Fruit fly (Drosophila melanogaster) whole organism, prepupa: ENCODE data around the gene smid.
A peak's percentile ranks its signal among the peaks of the same experiment; 100 is the strongest.

ENCODE experiments used
- Blimp-1 ChIP-seq: fragments of 200-800 bp; sonication (Bioruptor generic); optimal IDR thresholded peaks from 3 replicates; lab custom pipeline; 2017; ENCODE audit warnings: missing biosample characterization, missing genetic modification characterization, mild to moderate bottlenecking, moderate library complexity, missing genetic modification reagents
- CG10669 ChIP-seq: fragments of 200-800 bp; sonication (Bioruptor generic); optimal IDR thresholded peaks from 3 replicates; lab custom pipeline; 2018; ENCODE audit warnings: missing biosample characterization, mild to moderate bottlenecking, missing genetic modification characterization, moderate library complexity
- CG11902 ChIP-seq: fragments of 200-800 bp; sonication (Bioruptor generic); optimal IDR thresholded peaks from 3 replicates; lab custom pipeline; 2016; ENCODE audit warnings: missing biosample characterization, missing genetic modification characterization
- CG15336 ChIP-seq: fragments of 200-800 bp; sonication (Bioruptor generic); IDR thresholded peaks from 2 replicates; pipeline ENCODE4 v1.3.6; 2022; ENCODE audit warnings: missing biosample characterization, missing genetic modification characterization
- CG16779 ChIP-seq: fragments of 200-800 bp; sonication (Bioruptor generic); optimal IDR thresholded peaks from 3 replicates; lab custom pipeline; 2017; ENCODE audit warnings: missing biosample characterization, mild to moderate bottlenecking, missing genetic modification characterization
- CG3032 ChIP-seq: fragments of 200-800 bp; optimal IDR thresholded peaks from 2 replicates; lab custom pipeline; 2019; ENCODE audit warnings: missing biosample characterization, mild to moderate bottlenecking, missing genetic modification characterization, moderate library complexity
- CG31627 ChIP-seq: fragments of 200-800 bp; sonication (Bioruptor generic); optimal IDR thresholded peaks from 3 replicates; lab custom pipeline; 2016; ENCODE audit warnings: missing biosample characterization, missing genetic modification characterization
- CG32006 ChIP-seq: fragments of 200-800 bp; sonication (Bioruptor generic); optimal IDR thresholded peaks from 3 replicates; lab custom pipeline; 2017; ENCODE audit warnings: missing biosample characterization, mild to moderate bottlenecking, missing genetic modification characterization
- CG3919 ChIP-seq: fragments of 200-800 bp; sonication (Bioruptor generic); optimal IDR thresholded peaks from 3 replicates; lab custom pipeline; 2016; ENCODE audit warnings: missing biosample characterization, missing genetic modification characterization
- CG4318 ChIP-seq: fragments of 200-800 bp; sonication (Bioruptor generic); optimal IDR thresholded peaks from 3 replicates; lab custom pipeline; 2017; ENCODE audit warnings: missing biosample characterization, mild to moderate bottlenecking, missing genetic modification characterization
- CG6163 ChIP-seq: fragments of 200-800 bp; sonication (Bioruptor generic); IDR thresholded peaks from 3 replicates; pipeline ENCODE4 v1.3.6; 2022; ENCODE audit warnings: missing biosample characterization, missing genetic modification characterization
- CG6792 ChIP-seq: fragments of 200-800 bp; sonication (Bioruptor generic); optimal IDR thresholded peaks from 3 replicates; lab custom pipeline; 2016; ENCODE audit warnings: missing biosample characterization, missing genetic modification characterization
- CG6808 ChIP-seq: fragments of 200-800 bp; sonication (Bioruptor generic); optimal IDR thresholded peaks from 3 replicates; lab custom pipeline; 2017; ENCODE audit warnings: missing biosample characterization, missing genetic modification characterization, mild to moderate bottlenecking, moderate library complexity, missing genetic modification reagents
- CG6854 ChIP-seq: fragments of 200-800 bp; sonication (Bioruptor generic); optimal IDR thresholded peaks from 2 replicates; lab custom pipeline; 2017; ENCODE audit warnings: missing biosample characterization, mild to moderate bottlenecking, missing genetic modification characterization
- CG7368 ChIP-seq: fragments of 200-800 bp; sonication (Bioruptor generic); optimal IDR thresholded peaks from 3 replicates; lab custom pipeline; 2016; ENCODE audit warnings: missing biosample characterization, missing genetic modification characterization
- CG8119 ChIP-seq: fragments of 200-800 bp; sonication (Bioruptor generic); IDR thresholded peaks from 3 replicates; pipeline ENCODE4 v1.3.6; 2022; ENCODE audit warnings: missing biosample characterization, missing genetic modification characterization
- CG8319 ChIP-seq: fragments of 200-800 bp; sonication (Bioruptor generic); optimal IDR thresholded peaks from 3 replicates; lab custom pipeline; 2016; ENCODE audit warnings: missing biosample characterization, missing genetic modification characterization
- CG9139 ChIP-seq: fragments of 200-800 bp; sonication (Bioruptor generic); optimal IDR thresholded peaks from 3 replicates; lab custom pipeline; 2017; ENCODE audit warnings: missing biosample characterization, mild to moderate bottlenecking, missing genetic modification characterization
- Eip75B ChIP-seq: fragments of 200-800 bp; sonication (Bioruptor generic); optimal IDR thresholded peaks from 3 replicates; lab custom pipeline; 2016; ENCODE audit warnings: missing biosample characterization, missing genetic modification characterization
- Eip78C ChIP-seq: fragments of 200-800 bp; sonication (Bioruptor generic); peaks from one replicate; lab custom pipeline; 2016; ENCODE audit warnings: missing biosample characterization, missing genetic modification characterization
- Eip93F ChIP-seq: fragments of 200-800 bp; sonication (Bioruptor generic); optimal IDR thresholded peaks from 2 replicates; lab custom pipeline; 2016; ENCODE audit warnings: missing biosample characterization, mild to moderate bottlenecking, missing genetic modification characterization
- Ets96B ChIP-seq: fragments of 200-800 bp; optimal IDR thresholded peaks from 2 replicates; lab custom pipeline; 2019; ENCODE audit warnings: missing biosample characterization, mild to moderate bottlenecking, missing genetic modification characterization, moderate library complexity
- Gug ChIP-seq: fragments of 200-800 bp; sonication (Bioruptor generic); IDR thresholded peaks from 2 replicates; pipeline ENCODE4 v1.3.6; 2022; ENCODE audit warnings: missing biosample characterization, missing genetic modification characterization
- Hr38 ChIP-seq: sonication (Bioruptor generic); optimal IDR thresholded peaks from 2 replicates; lab custom pipeline; 2016; ENCODE audit warnings: missing biosample characterization, missing genetic modification characterization
- Hr4 ChIP-seq: fragments of 200-800 bp; sonication (Bioruptor generic); optimal IDR thresholded peaks from 3 replicates; lab custom pipeline; 2016; ENCODE audit warnings: missing biosample characterization, missing genetic modification characterization
- Lpt ChIP-seq: fragments of 200-800 bp; sonication (Bioruptor generic); optimal IDR thresholded peaks from 3 replicates; lab custom pipeline; 2016; ENCODE audit warnings: missing biosample characterization, missing genetic modification characterization
- Met ChIP-seq: fragments of 200-800 bp; sonication (Bioruptor generic); optimal IDR thresholded peaks from 3 replicates; lab custom pipeline; 2016; ENCODE audit warnings: missing biosample characterization, missing genetic modification characterization
- OdsH ChIP-seq: fragments of 200-800 bp; sonication (Bioruptor generic); optimal IDR thresholded peaks from 3 replicates; lab custom pipeline; 2016; ENCODE audit warnings: missing biosample characterization, missing genetic modification characterization
- Smox ChIP-seq: fragments of 200-800 bp; sonication (Bioruptor generic); optimal IDR thresholded peaks from 3 replicates; lab custom pipeline; 2016; ENCODE audit warnings: missing biosample characterization, missing genetic modification characterization
- Sox102F ChIP-seq: fragments of 200-800 bp; sonication (Bioruptor generic); optimal IDR thresholded peaks from 2 replicates; lab custom pipeline; 2016; ENCODE audit warnings: missing biosample characterization, mild to moderate bottlenecking, missing genetic modification characterization
- Sox14 ChIP-seq: fragments of 200-800 bp; sonication (Bioruptor generic); optimal IDR thresholded peaks from 3 replicates; lab custom pipeline; 2016; ENCODE audit warnings: missing biosample characterization, missing genetic modification characterization
- Sox15 ChIP-seq: fragments of 200-800 bp; sonication (Bioruptor generic); optimal IDR thresholded peaks from 3 replicates; lab custom pipeline; 2016; ENCODE audit warnings: missing biosample characterization, missing genetic modification characterization
- acj6 ChIP-seq: fragments of 200-800 bp; sonication (Bioruptor generic); optimal IDR thresholded peaks from 3 replicates; lab custom pipeline; 2016; ENCODE audit warnings: missing biosample characterization, missing genetic modification characterization
- cyc ChIP-seq: fragments of 200-800 bp; sonication (Bioruptor generic); optimal IDR thresholded peaks from 3 replicates; lab custom pipeline; 2016; ENCODE audit warnings: missing biosample characterization, missing genetic modification characterization
- dac ChIP-seq: fragments of 200-800 bp; sonication (Bioruptor generic); optimal IDR thresholded peaks from 2 replicates; lab custom pipeline; 2017; ENCODE audit warnings: missing biosample characterization, mild to moderate bottlenecking, missing genetic modification characterization
- dsx ChIP-seq: fragments of 200-800 bp; optimal IDR thresholded peaks from 3 replicates; lab custom pipeline; 2019; ENCODE audit warnings: missing biosample characterization, mild to moderate bottlenecking, missing genetic modification characterization, moderate library complexity; ENCODE audit not compliant: poor library complexity, severe bottlenecking
- eg ChIP-seq: fragments of 200-800 bp; sonication (Bioruptor generic); IDR thresholded peaks from 3 replicates; pipeline ENCODE4 v1.3.6; 2022; ENCODE audit warnings: missing biosample characterization, missing genetic modification characterization
- fd59A ChIP-seq: fragments of 200-800 bp; sonication (Bioruptor generic); optimal IDR thresholded peaks from 2 replicates; lab custom pipeline; 2017; ENCODE audit warnings: missing biosample characterization, mild to moderate bottlenecking, missing genetic modification characterization, missing genetic modification reagents
- fkh ChIP-seq: fragments of 200-800 bp; sonication (Bioruptor generic); optimal IDR thresholded peaks from 3 replicates; lab custom pipeline; 2017; ENCODE audit warnings: missing biosample characterization, mild to moderate bottlenecking, missing genetic modification characterization, moderate library complexity
- lz ChIP-seq: fragments of 200-800 bp; sonication (Bioruptor generic); optimal IDR thresholded peaks from 3 replicates; lab custom pipeline; 2016; ENCODE audit warnings: missing biosample characterization, missing genetic modification characterization
- net ChIP-seq: fragments of 200-800 bp; sonication (Bioruptor generic); optimal IDR thresholded peaks from 3 replicates; lab custom pipeline; 2016; ENCODE audit warnings: missing biosample characterization, missing genetic modification characterization
- pdm3 ChIP-seq: fragments of 200-800 bp; sonication (Bioruptor generic); optimal IDR thresholded peaks from 3 replicates; lab custom pipeline; 2016; ENCODE audit warnings: missing biosample characterization, missing genetic modification characterization
- salr ChIP-seq, 2 experiments: fragments of 200-800 bp; sonication (Bioruptor generic); optimal IDR thresholded peaks; 3 replicates each; lab custom pipeline; 2016 to 2018; ENCODE audit warnings: missing biosample characterization in 2 of 2, missing genetic modification characterization in 2 of 2, mild to moderate bottlenecking in 1 of 2
- spab ChIP-seq: fragments of 200-800 bp; sonication (Bioruptor generic); optimal IDR thresholded peaks from 2 replicates; lab custom pipeline; 2017; ENCODE audit warnings: missing biosample characterization, mild to moderate bottlenecking, missing genetic modification characterization, missing genetic modification reagents
- svp ChIP-seq: fragments of 200-800 bp; sonication (Bioruptor generic); peaks from one replicate; lab custom pipeline; 2016; ENCODE audit warnings: missing biosample characterization, missing genetic modification characterization
- topi ChIP-seq: fragments of 200-800 bp; sonication (Bioruptor generic); optimal IDR thresholded peaks from 3 replicates; lab custom pipeline; 2016; ENCODE audit warnings: missing biosample characterization, missing genetic modification characterization
- vri ChIP-seq: fragments of 200-800 bp; sonication (Bioruptor generic); optimal IDR thresholded peaks from 3 replicates; lab custom pipeline; 2016; ENCODE audit warnings: missing biosample characterization, mild to moderate bottlenecking, missing genetic modification characterization

The smid gene

dm6 chr3L:7432265-7432664 lies 50.9 kb downstream of the smid start:
- TF ChIP-seq svp (GFP tag; lab: Kevin White, UChicago) (peak; percentile 19), cyc (GFP tag; lab: Kevin White, UChicago) (no peak), CG3032 (tag; lab: Kevin White, UChicago) (no peak)

dm6 chr3L:7432811-7433324 lies 51.5 kb downstream of the smid start:
- TF ChIP-seq CG6163 (GFP tag; lab: Robert Waterston, UW) (no peak), vri (peak; percentile 2), Eip78C (peak; percentile 70)

dm6 chr3L:7433325-7433827 lies 52.0 kb downstream of the smid start:
- TF ChIP-seq dac (GFP tag; lab: Kevin White, UChicago) = peak; percentile 24
- TF ChIP-seq svp (GFP tag; lab: Kevin White, UChicago) = no peak
- TF ChIP-seq CG15336 = no peak; the same call in none of the 2 replicates
- no peak for TF ChIP-seq CG7368 (GFP tag; lab: Kevin White, UChicago)
- TF ChIP-seq CG3032 (tag; lab: Kevin White, UChicago) = peak; percentile 40
- no peak for TF ChIP-seq Hr4 (GFP tag; lab: Kevin White, UChicago)
- TF ChIP-seq net (GFP tag; lab: Kevin White, UChicago) = peak; percentile 25
- peak; percentile 78 for TF ChIP-seq eg (GFP tag; lab: Robert Waterston, UW)
- no peak for TF ChIP-seq cyc (GFP tag; lab: Kevin White, UChicago)
- TF ChIP-seq CG3919 = no peak
- peak; percentile 68 for TF ChIP-seq Gug (GFP tag; lab: Robert Waterston, UW)
- peak; percentile 8 for TF ChIP-seq CG16779 (tag; lab: Kevin White, UChicago)
- TF ChIP-seq Sox15 = no peak
- TF ChIP-seq CG9139 (GFP tag; lab: Kevin White, UChicago) = peak; percentile 42
- no peak for TF ChIP-seq vri
- TF ChIP-seq lz (GFP tag; lab: Kevin White, UChicago) = no peak
- TF ChIP-seq pdm3 (GFP tag; lab: Kevin White, UChicago) = no peak
- no peak for TF ChIP-seq Met (GFP tag; lab: Kevin White, UChicago)
- TF ChIP-seq Smox (GFP tag; lab: Kevin White, UChicago) = no peak
- TF ChIP-seq acj6 (GFP tag; lab: Kevin White, UChicago) = no peak
- TF ChIP-seq Hr38 = no peak
- no peak for TF ChIP-seq CG6792 (GFP tag; lab: Kevin White, UChicago)
- TF ChIP-seq Blimp-1 (GFP tag; lab: Kevin White, UChicago) = no peak
- peak; percentile 48; the same call in 2 of the 3 replicates for TF ChIP-seq CG8119 (GFP tag; lab: Robert Waterston, UW)
- no peak for TF ChIP-seq Eip93F (GFP tag; lab: Kevin White, UChicago)
- peak; percentile 23 for TF ChIP-seq CG10669 (GFP tag; lab: Kevin White, UChicago)
- no peak for TF ChIP-seq CG6854 (GFP tag; lab: Kevin White, UChicago)
- TF ChIP-seq CG6163 (GFP tag; lab: Robert Waterston, UW) = peak; percentile 78
- TF ChIP-seq spab (GFP tag; lab: Kevin White, UChicago) = peak; percentile 22
- peak; percentile 47 for TF ChIP-seq Ets96B
- peak; percentile 13 to 46 for TF ChIP-seq salr (GFP tag; optimal IDR thresholded peaks at IDR 0.05; lab: Kevin White, UChicago)
- no peak for TF ChIP-seq Sox102F (GFP tag; lab: Kevin White, UChicago)
- no peak for TF ChIP-seq CG11902 (GFP tag; lab: Kevin White, UChicago)
- TF ChIP-seq Lpt (GFP tag; lab: Kevin White, UChicago) = peak; percentile 44
- peak; percentile 14 for TF ChIP-seq fkh (GFP tag; lab: Kevin White, UChicago)
- TF ChIP-seq fd59A (GFP tag; lab: Kevin White, UChicago) = peak; percentile 27
- TF ChIP-seq CG31627 (GFP tag; lab: Kevin White, UChicago) = no peak
- no peak for TF ChIP-seq CG8319
- TF ChIP-seq Eip78C = no peak
- peak; percentile 63 for TF ChIP-seq CG6808 (GFP tag; lab: Kevin White, UChicago)
- peak; percentile 53 for TF ChIP-seq CG32006
- peak; percentile 40 for TF ChIP-seq Sox14 (GFP tag; lab: Kevin White, UChicago)
- TF ChIP-seq topi (GFP tag; lab: Kevin White, UChicago) = no peak
- peak; percentile 33 for TF ChIP-seq dsx (GFP tag; lab: Kevin White, UChicago)
- no peak for TF ChIP-seq Eip75B (GFP tag; lab: Kevin White, UChicago)
- peak; percentile 36 for TF ChIP-seq OdsH (GFP tag; lab: Kevin White, UChicago)
- no peak for TF ChIP-seq CG4318 (GFP tag; lab: Kevin White, UChicago)
